Fruit fly (Drosophila melanogaster): Measurements from ENCODE around the gene Esp.

Gene Esp

dm6 chr3R:24875939-24876842, 34.5 kb downstream of the Esp start, which contains the start of gene CG3744 (continued):
- TF ChIP-seq CG9609 (GFP tag; optimal IDR thresholded peaks at IDR 0.05) (peak; percentile 77), Hr51 (GFP tag; optimal IDR thresholded peaks at IDR 0.05) (peak; percentile 79 to 87), CG6683 (GFP tag; optimal IDR thresholded peaks at IDR 0.05) (peak; percentile 76), CG6813 (GFP tag; optimal IDR thresholded peaks at IDR 0.05) (peak; percentile 79), Dip3 (GFP tag; optimal IDR thresholded peaks at IDR 0.05) (peak; percentile 72), C15 (GFP tag; IDR thresholded peaks at IDR 0.05) (peak; percentile 88), Nf-YA (GFP tag; IDR thresholded peaks at IDR 0.05) (peak; percentile 89), amos (GFP tag; IDR thresholded peaks at IDR 0.05; ENCODE audit: partially characterized antibody) (peak; percentile 94), CG18476 (GFP tag; optimal IDR thresholded peaks at IDR 0.05) (peak; percentile 71), stwl (tag; optimal IDR thresholded peaks at IDR 0.05) (peak; percentile 29), tna (GFP tag; IDR thresholded peaks at IDR 0.05; ENCODE audit: partially characterized antibody) (peak; percentile 88), CG3995 (GFP tag; optimal IDR thresholded peaks at IDR 0.05) (peak; percentile 23), Atf-2 (GFP tag; optimal IDR thresholded peaks at IDR 0.05) (peak; percentile 42), E2f1 (GFP tag; IDR thresholded peaks at IDR 0.05) (peak; percentile 88), jigr1 (GFP tag; IDR thresholded peaks at IDR 0.05) (peak; percentile 81; the same call in 2 of the 3 replicates), CG17568 (GFP tag; optimal IDR thresholded peaks at IDR 0.05) (no peak), twi (tag; optimal IDR thresholded peaks at IDR 0.05) (peak; percentile 83), Pdp1 (GFP tag; optimal IDR thresholded peaks at IDR 0.05) (peak; percentile 75 to 77), CG1603 (tag; optimal IDR thresholded peaks at IDR 0.05) (peak; percentile 66), en (GFP tag; optimal IDR thresholded peaks at IDR 0.05) (no peak), Mrtf (GFP tag; IDR thresholded peaks at IDR 0.05) (peak; percentile 94), Blimp-1 (GFP tag; optimal IDR thresholded peaks at IDR 0.05) (peak; percentile 95), YL-1 (GFP tag; optimal IDR thresholded peaks at IDR 0.05) (peak; percentile 50), CG15601 (tag; optimal IDR thresholded peaks at IDR 0.05) (peak; percentile 80), Fer2 (tag; optimal IDR thresholded peaks at IDR 0.05) (peak; percentile 91), CG10147 (GFP tag; optimal IDR thresholded peaks at IDR 0.05) (peak; percentile 85), CG2120 (GFP tag; optimal IDR thresholded peaks at IDR 0.05) (peak; percentile 92), cwo (GFP tag; optimal IDR thresholded peaks at IDR 0.05) (no peak), Doc3 (GFP tag; IDR thresholded peaks at IDR 0.05; ENCODE audit: partially characterized antibody) (peak; percentile 96), gfzf (GFP tag; optimal IDR thresholded peaks at IDR 0.05) (peak; percentile 79), cad (GFP tag; optimal IDR thresholded peaks at IDR 0.05) (no peak), CG15479 (GFP tag; optimal IDR thresholded peaks at IDR 0.05) (peak; percentile 86), CG5953 (GFP tag; IDR thresholded peaks at IDR 0.05) (peak; percentile 88), vvl (GFP tag; IDR thresholded peaks at IDR 0.05) (peak; percentile 98), inv (GFP tag; IDR thresholded peaks at IDR 0.05; ENCODE audit: partially characterized antibody) (peak; percentile 94), otp (GFP tag; IDR thresholded peaks at IDR 0.05) (peak; percentile 93), ash1 (GFP tag; optimal IDR thresholded peaks at IDR 0.05) (peak; percentile 70), lola (GFP tag; optimal IDR thresholded peaks at IDR 0.05) (peak in 1 of 3 experiments; percentile 88), CG16863 (GFP tag; optimal IDR thresholded peaks at IDR 0.05) (peak; percentile 59), CG9727 (GFP tag; optimal IDR thresholded peaks at IDR 0.05) (peak; percentile 88), Lhr (GFP tag; optimal IDR thresholded peaks at IDR 0.05) (peak; percentile 92), Lpt (GFP tag; optimal IDR thresholded peaks at IDR 0.05) (no peak), Dad (GFP tag; optimal IDR thresholded peaks at IDR 0.05) (peak; percentile 63), zen (tag; optimal IDR thresholded peaks at IDR 0.05) (peak; percentile 79), dysf (GFP tag; IDR thresholded peaks at IDR 0.05) (peak; percentile 94), CG12769 (tag; optimal IDR thresholded peaks at IDR 0.05) (no peak), CG10209 (GFP tag; optimal IDR thresholded peaks at IDR 0.05) (peak; percentile 91)
